Fruit fly (Drosophila melanogaster) whole organism, prepupa: ENCODE data around the gene eEF1gamma.

Source experiments
- CG10669 ChIP-seq: fragments of 200-800 bp; sonication (Bioruptor generic); optimal IDR thresholded peaks from 3 replicates; lab custom pipeline; 2018; ENCODE audit warnings: missing biosample characterization, mild to moderate bottlenecking, missing genetic modification characterization, moderate library complexity
- CG3032 ChIP-seq: fragments of 200-800 bp; optimal IDR thresholded peaks from 2 replicates; lab custom pipeline; 2019; ENCODE audit warnings: missing biosample characterization, mild to moderate bottlenecking, missing genetic modification characterization, moderate library complexity
- CG34406 ChIP-seq: fragments of 200-800 bp; sonication (Bioruptor generic); optimal IDR thresholded peaks from 3 replicates; lab custom pipeline; 2016; ENCODE audit warnings: missing biosample characterization, missing genetic modification characterization
- Gug ChIP-seq: fragments of 200-800 bp; sonication (Bioruptor generic); IDR thresholded peaks from 2 replicates; pipeline ENCODE4 v1.3.6; 2022; ENCODE audit warnings: missing biosample characterization, missing genetic modification characterization
- Hr39 ChIP-seq: fragments of 200-800 bp; sonication (Bioruptor generic); optimal IDR thresholded peaks from 2 replicates; lab custom pipeline; 2016; ENCODE audit warnings: missing biosample characterization, missing genetic modification characterization
- fd59A ChIP-seq: fragments of 200-800 bp; sonication (Bioruptor generic); optimal IDR thresholded peaks from 2 replicates; lab custom pipeline; 2017; ENCODE audit warnings: missing biosample characterization, mild to moderate bottlenecking, missing genetic modification characterization, missing genetic modification reagents
- fd85E ChIP-seq: fragments of 200-800 bp; sonication (Bioruptor generic); optimal IDR thresholded peaks from 3 replicates; lab custom pipeline; 2016; ENCODE audit warnings: missing biosample characterization, missing genetic modification characterization
- lz ChIP-seq: fragments of 200-800 bp; sonication (Bioruptor generic); optimal IDR thresholded peaks from 3 replicates; lab custom pipeline; 2016; ENCODE audit warnings: missing biosample characterization, missing genetic modification characterization

dm6 chr3R:29253874-29254273 is 33.9 kb downstream of the eEF1gamma start:
- TF ChIP-seq CG3032 (tag; lab: Kevin White, UChicago) (no peak), fd59A (GFP tag; lab: Kevin White, UChicago) (no peak), fd85E (no peak), Hr39 (GFP tag; lab: Kevin White, UChicago) (no peak), CG34406 (no peak), lz (GFP tag; lab: Kevin White, UChicago) (no peak), Gug (GFP tag; lab: Robert Waterston, UW) (no peak), CG10669 (no peak)
